Fruit fly (Drosophila melanogaster) whole organism, embryonic: ENCODE results near the gene slam.

ENCODE experiments used
- Abd-B ChIP-seq: fragments of 200-800 bp; sonication (Bioruptor generic); optimal IDR thresholded peaks from 2 replicates; lab custom pipeline; 2018; ENCODE audit warnings: missing biosample characterization, mild to moderate bottlenecking, missing genetic modification characterization, moderate library complexity
- Ada2b ChIP-seq: fragments of 200-800 bp; sonication (Bioruptor generic); IDR thresholded peaks from 2 replicates; pipeline ENCODE4 v1.3.6; 2022; ENCODE audit warnings: missing biosample characterization, missing genetic modification characterization
- Aef1 ChIP-seq: fragments of 200-800 bp; sonication (Bioruptor generic); IDR thresholded peaks from 3 replicates; pipeline ENCODE4 v1.3.6; 2022; ENCODE audit warnings: missing biosample characterization, missing genetic modification characterization
- B-H1 ChIP-seq: fragments of 200-800 bp; sonication (Bioruptor generic); IDR thresholded peaks from 3 replicates; pipeline ENCODE4 v1.3.6; 2022; ENCODE audit warnings: missing biosample characterization, missing genetic modification characterization
- B-H2 ChIP-seq: fragments of 200-800 bp; sonication (Bioruptor generic); optimal IDR thresholded peaks from 2 replicates; lab custom pipeline; 2018; ENCODE audit warnings: missing biosample characterization, mild to moderate bottlenecking, missing genetic modification characterization
- Bteb2 ChIP-seq: fragments of 200-800 bp; sonication (Bioruptor generic); optimal IDR thresholded peaks from 2 replicates; lab custom pipeline; 2016; ENCODE audit warnings: missing biosample characterization, missing genetic modification characterization
- CG1024 ChIP-seq: fragments of 200-800 bp; sonication (Bioruptor generic); IDR thresholded peaks from 2 replicates; pipeline ENCODE4 v1.3.6; 2022; ENCODE audit warnings: missing biosample characterization, missing genetic modification characterization
- CG10267 ChIP-seq: fragments of 200-800 bp; sonication (Bioruptor generic); optimal IDR thresholded peaks from 2 replicates; lab custom pipeline; 2018; ENCODE audit warnings: missing biosample characterization, mild to moderate bottlenecking, missing genetic modification characterization, moderate library complexity
- CG10431 ChIP-seq: fragments of 200-800 bp; sonication (Bioruptor generic); optimal IDR thresholded peaks from 3 replicates; lab custom pipeline; 2018; ENCODE audit warnings: missing biosample characterization, mild to moderate bottlenecking, missing genetic modification characterization
- CG11247 ChIP-seq: fragments of 200-800 bp; sonication (Bioruptor generic); IDR thresholded peaks from 2 replicates; pipeline ENCODE4 v1.3.6; 2022; ENCODE audit warnings: missing biosample characterization, missing genetic modification characterization
- CG11398 ChIP-seq: fragments of 200-800 bp; sonication (Bioruptor generic); optimal IDR thresholded peaks from 2 replicates; lab custom pipeline; 2016; ENCODE audit warnings: missing biosample characterization, missing genetic modification characterization
- CG13123 ChIP-seq: fragments of 200-800 bp; sonication (Bioruptor generic); optimal IDR thresholded peaks from 2 replicates; lab custom pipeline; 2016; ENCODE audit warnings: missing biosample characterization, missing genetic modification characterization
- CG13287 ChIP-seq: fragments of 200-800 bp; sonication (Bioruptor generic); IDR thresholded peaks from 2 replicates; pipeline ENCODE4 v1.3.6; 2022; ENCODE audit warnings: missing biosample characterization, missing genetic modification characterization; ENCODE audit not compliant: partially characterized antibody
- CG13296 ChIP-seq: fragments of 200-800 bp; sonication (Bioruptor generic); optimal IDR thresholded peaks from 3 replicates; lab custom pipeline; 2018; ENCODE audit warnings: missing biosample characterization, mild to moderate bottlenecking, missing genetic modification characterization
- CG13624 ChIP-seq: fragments of 200-800 bp; sonication (Bioruptor generic); optimal IDR thresholded peaks from 2 replicates; lab custom pipeline; 2016; ENCODE audit warnings: missing biosample characterization, missing genetic modification characterization
- CG16863 ChIP-seq: fragments of 200-800 bp; sonication (Bioruptor generic); optimal IDR thresholded peaks from 3 replicates; lab custom pipeline; 2016; ENCODE audit warnings: missing biosample characterization, missing genetic modification characterization
- CG17328 ChIP-seq: fragments of 200-800 bp; sonication (Bioruptor generic); IDR thresholded peaks from 2 replicates; pipeline ENCODE4 v1.3.6; 2022; ENCODE audit warnings: missing biosample characterization, missing genetic modification characterization
- CG17359 ChIP-seq: fragments of 200-800 bp; sonication (Bioruptor generic); optimal IDR thresholded peaks from 3 replicates; lab custom pipeline; 2018; ENCODE audit warnings: missing biosample characterization, mild to moderate bottlenecking, missing genetic modification characterization, moderate library complexity
- CG17802 ChIP-seq: fragments of 200-800 bp; sonication (Bioruptor generic); optimal IDR thresholded peaks from 2 replicates; lab custom pipeline; 2018; ENCODE audit warnings: missing biosample characterization, mild to moderate bottlenecking, missing genetic modification characterization, moderate library complexity
- CG17829 ChIP-seq: fragments of 200-800 bp; optimal IDR thresholded peaks from 2 replicates; lab custom pipeline; 2019; ENCODE audit warnings: missing biosample characterization, mild to moderate bottlenecking, missing genetic modification characterization, moderate library complexity
- CG2678 ChIP-seq: fragments of 200-800 bp; sonication (Bioruptor generic); optimal IDR thresholded peaks from 3 replicates; lab custom pipeline; 2019; ENCODE audit warnings: missing biosample characterization, mild to moderate bottlenecking, missing genetic modification characterization, moderate library complexity
- CG2712 ChIP-seq: fragments of 200-800 bp; optimal IDR thresholded peaks from 3 replicates; lab custom pipeline; 2019; ENCODE audit warnings: missing biosample characterization, mild to moderate bottlenecking, missing genetic modification characterization, moderate library complexity
- CG31388 ChIP-seq: fragments of 200-800 bp; sonication (Bioruptor generic); optimal IDR thresholded peaks from 2 replicates; lab custom pipeline; 2016; ENCODE audit warnings: missing biosample characterization, missing genetic modification characterization
- CG5953 ChIP-seq: fragments of 200-800 bp; sonication (Bioruptor generic); IDR thresholded peaks from 2 replicates; pipeline ENCODE4 v1.3.6; 2022; ENCODE audit warnings: missing biosample characterization, missing genetic modification characterization
- CG7786 ChIP-seq: fragments of 200-800 bp; sonication (Bioruptor generic); optimal IDR thresholded peaks from 2 replicates; lab custom pipeline; 2016; ENCODE audit warnings: missing biosample characterization, missing genetic modification characterization
- CG8765 ChIP-seq: fragments of 200-800 bp; sonication (Bioruptor generic); IDR thresholded peaks from 2 replicates; pipeline ENCODE4 v1.3.6; 2022; ENCODE audit warnings: missing biosample characterization, missing genetic modification characterization
- CG9437 ChIP-seq: fragments of 200-800 bp; sonication (Bioruptor generic); optimal IDR thresholded peaks from 2 replicates; lab custom pipeline; 2018; ENCODE audit warnings: missing biosample characterization, mild to moderate bottlenecking, missing genetic modification characterization
- CG9609 ChIP-seq: fragments of 200-800 bp; sonication (Bioruptor generic); optimal IDR thresholded peaks from 3 replicates; lab custom pipeline; 2016; ENCODE audit warnings: missing biosample characterization, missing genetic modification characterization
- CTCF ChIP-seq: fragments of 200-800 bp; sonication (Bioruptor generic); optimal IDR thresholded peaks from 2 replicates; lab custom pipeline; 2017; ENCODE audit warnings: missing biosample characterization, mild to moderate bottlenecking, missing genetic modification characterization, moderate library complexity
- Doc3 ChIP-seq: fragments of 200-800 bp; sonication (Bioruptor generic); IDR thresholded peaks from 3 replicates; pipeline ENCODE4 v1.3.6; 2022; ENCODE audit warnings: missing biosample characterization, missing genetic modification characterization; ENCODE audit not compliant: partially characterized antibody
- Ets97D ChIP-seq: fragments of 200-800 bp; sonication (Bioruptor generic); optimal IDR thresholded peaks from 3 replicates; lab custom pipeline; 2016; ENCODE audit warnings: missing biosample characterization, missing genetic modification characterization
- Hr3 ChIP-seq: fragments of 200-800 bp; sonication (Bioruptor generic); optimal IDR thresholded peaks from 3 replicates; lab custom pipeline; 2016; ENCODE audit warnings: missing biosample characterization, missing genetic modification characterization
- NC2β ChIP-seq: fragments of 200-800 bp; sonication (Bioruptor generic); optimal IDR thresholded peaks from 2 replicates; lab custom pipeline; 2016; ENCODE audit warnings: missing biosample characterization, missing genetic modification characterization
- Pdp1 ChIP-seq, 2 experiments: fragments of 200-800 bp; sonication (Bioruptor generic); optimal IDR thresholded peaks; 3 replicates each; lab custom pipeline; 2016; ENCODE audit warnings: missing biosample characterization in 2 of 2, missing genetic modification characterization in 2 of 2, mild to moderate bottlenecking in 1 of 2, moderate library complexity in 1 of 2
- Rx ChIP-seq: fragments of 200-800 bp; sonication (Bioruptor generic); IDR thresholded peaks from 2 replicates; pipeline ENCODE4 v1.3.6; 2022; ENCODE audit warnings: missing biosample characterization, missing genetic modification characterization
- Taf1 ChIP-seq: fragments of 200-800 bp; sonication (Bioruptor generic); IDR thresholded peaks from 2 replicates; pipeline ENCODE4 v1.3.6; 2022; ENCODE audit warnings: missing biosample characterization, missing genetic modification characterization
- ash1 ChIP-seq: fragments of 200-800 bp; sonication (Bioruptor generic); optimal IDR thresholded peaks from 2 replicates; lab custom pipeline; 2018; ENCODE audit warnings: missing biosample characterization, mild to moderate bottlenecking, missing genetic modification characterization
- br ChIP-seq: fragments of >200 bp; optimal IDR thresholded peaks from 2 replicates; lab custom pipeline; 2017
- croc ChIP-seq: fragments of 200-800 bp; sonication (Bioruptor generic); conservative IDR thresholded peaks from 3 replicates; pipeline ENCODE4 v1.3.6; 2022; ENCODE audit warnings: missing biosample characterization, missing genetic modification characterization
- dan ChIP-seq: fragments of 200-800 bp; sonication (Bioruptor generic); IDR thresholded peaks from 2 replicates; pipeline ENCODE4 v1.3.6; 2022; ENCODE audit warnings: missing biosample characterization, missing genetic modification characterization
- dm ChIP-seq: fragments of 200-800 bp; sonication (Bioruptor generic); optimal IDR thresholded peaks from 3 replicates; lab custom pipeline; 2016; ENCODE audit warnings: missing biosample characterization, missing genetic modification characterization
- hbn ChIP-seq: fragments of 200-800 bp; sonication (Bioruptor generic); IDR thresholded peaks from 2 replicates; pipeline ENCODE4 v1.3.6; 2022; ENCODE audit warnings: missing biosample characterization, missing genetic modification characterization; ENCODE audit not compliant: partially characterized antibody
- her ChIP-seq: fragments of 200-800 bp; sonication (Bioruptor generic); optimal IDR thresholded peaks from 2 replicates; lab custom pipeline; 2016; ENCODE audit warnings: missing biosample characterization, missing genetic modification characterization
- lola ChIP-seq, 3 experiments: fragments of >200 bp in 2 of 3; fragments of 200-800 bp in 1 of 3; sonication (Bioruptor generic) in 1 of 3; optimal IDR thresholded peaks; 2 replicates each; lab custom pipeline; 2017 to 2019; ENCODE audit warnings: missing biosample characterization in 3 of 3, missing genetic modification characterization in 3 of 3, mild to moderate bottlenecking in 1 of 3, moderate library complexity in 1 of 3
- mam ChIP-seq: fragments of 200-800 bp; sonication (Bioruptor generic); optimal IDR thresholded peaks from 3 replicates; lab custom pipeline; 2016; ENCODE audit warnings: missing biosample characterization, missing genetic modification characterization
- psq ChIP-seq: fragments of 200-800 bp; sonication (Bioruptor generic); optimal IDR thresholded peaks from 2 replicates; lab custom pipeline; 2017; ENCODE audit warnings: missing biosample characterization, missing genetic modification characterization
- sd ChIP-seq: fragments of 200-800 bp; sonication (Bioruptor generic); optimal IDR thresholded peaks from 3 replicates; lab custom pipeline; 2018; ENCODE audit warnings: missing biosample characterization, mild to moderate bottlenecking, missing genetic modification characterization, moderate library complexity
- slbo ChIP-seq: fragments of 200-800 bp; sonication (Bioruptor generic); IDR thresholded peaks from 2 replicates; pipeline ENCODE4 v1.3.6; 2022; ENCODE audit warnings: missing biosample characterization, missing genetic modification characterization
- sqz ChIP-seq: fragments of 200-800 bp; sonication (Bioruptor generic); optimal IDR thresholded peaks from 3 replicates; lab custom pipeline; 2018; ENCODE audit warnings: missing biosample characterization, mild to moderate bottlenecking, missing genetic modification characterization
- trem ChIP-seq: fragments of 200-800 bp; optimal IDR thresholded peaks from 3 replicates; lab custom pipeline; 2019; ENCODE audit warnings: missing biosample characterization, mild to moderate bottlenecking, missing genetic modification characterization, moderate library complexity

The slam gene

dm6 chr2L:6350984-6351808, 21.0 kb upstream of the slam start, which contains the start of gene CG9498 (continued):
- TF ChIP-seq her (GFP tag; lab: Kevin White, UChicago) (no peak), CG31388 (GFP tag; lab: Kevin White, UChicago) (peak; percentile 9), Taf1 (GFP tag; lab: Robert Waterston, UW) (peak; percentile 95), Ets97D (GFP tag; lab: Kevin White, UChicago) (no peak), Bteb2 (GFP tag; lab: Kevin White, UChicago) (peak; percentile 7), Aef1 (peak; percentile 50; the same call in 2 of the 3 replicates), CG9437 (GFP tag; lab: Kevin White, UChicago) (peak; percentile 72), CG5953 (no peak), trem (tag; lab: Kevin White, UChicago) (peak; percentile 40), slbo (GFP tag; lab: Robert Waterston, UW) (peak; percentile 86), CG9609 (GFP tag; lab: Kevin White, UChicago) (no peak), sqz (GFP tag; lab: Kevin White, UChicago) (peak; percentile 52), Rx (GFP tag; lab: Robert Waterston, UW) (peak; percentile 66), hbn (no peak), sd (tag; lab: Kevin White, UChicago) (peak; percentile 35), CG2678 (tag; lab: Kevin White, UChicago) (peak; percentile 97), CG8765 (GFP tag; lab: Robert Waterston, UW) (peak; percentile 20; the same call in 1 of the 2 replicates), psq (no peak), CG13624 (GFP tag; lab: Kevin White, UChicago) (no peak), CG7786 (GFP tag; lab: Kevin White, UChicago) (peak; percentile 27), CG17359 (tag; lab: Kevin White, UChicago) (peak; percentile 86), CG17802 (tag; lab: Kevin White, UChicago) (no peak), CG2712 (tag; lab: Kevin White, UChicago) (peak; percentile 87), dan (GFP tag; lab: Robert Waterston, UW) (no peak), CG10431 (GFP tag; lab: Kevin White, UChicago) (no peak), CG11398 (GFP tag; lab: Kevin White, UChicago) (no peak), CG11247 (GFP tag; lab: Robert Waterston, UW) (no peak), br (no peak), lola (GFP tag; optimal IDR thresholded peaks at IDR 0.05; lab: Kevin White, UChicago) (peak in 1 of 3 experiments; percentile 9), Ada2b (peak; percentile 60), CG13296 (GFP tag; lab: Kevin White, UChicago) (peak; percentile 92), CG17328 (GFP tag; lab: Robert Waterston, UW) (peak; percentile 50), dm (GFP tag; lab: Kevin White, UChicago) (no peak), B-H2 (GFP tag; lab: Kevin White, UChicago) (peak; percentile 76), CG1024 (no peak), CG13123 (GFP tag; lab: Kevin White, UChicago) (no peak), NC2β (no peak), Pdp1 (GFP tag; optimal IDR thresholded peaks at IDR 0.05; lab: Kevin White, UChicago) (peak in 1 of 2 experiments; percentile 44), CG17829 (tag; lab: Kevin White, UChicago) (peak; percentile 82), ash1 (GFP tag; lab: Kevin White, UChicago) (no peak), croc (GFP tag; lab: Robert Waterston, UW) (peak; percentile 55; the same call in 2 of the 3 replicates), Hr3 (GFP tag; lab: Kevin White, UChicago) (peak; percentile 71), CG16863 (GFP tag; lab: Kevin White, UChicago) (no peak), Doc3 (no peak), CG13287 (no peak), CTCF (GFP tag; lab: Kevin White, UChicago) (peak; percentile 27), Abd-B (GFP tag; lab: Kevin White, UChicago) (peak; percentile 66), CG10267 (tag; lab: Kevin White, UChicago) (peak; percentile 78), mam (GFP tag; lab: Kevin White, UChicago) (peak; percentile 55), B-H1 (GFP tag; lab: Robert Waterston, UW) (peak; percentile 75)
